Fruit fly (Drosophila melanogaster): ENCODE results near the gene dpp.

dpp gene

dm6 chr2L:2428209-2428488, at the start of gene dpp:
Gene dpp (plus strand): TSS chr2L:2428372.
- TF ChIP-seq CG8478 (optimal IDR thresholded peaks at IDR 0.05) (no peak), CTCF (optimal IDR thresholded peaks at IDR 0.05) (no peak)

- TF ChIP-seq CTCF (optimal IDR thresholded peaks at IDR 0.05): peak in 1 of 2 experiments; percentile 6
- TF ChIP-seq CG8478 (optimal IDR thresholded peaks at IDR 0.05): no peak
Measured at dm6 chr2L:2380805-2381204, 47.4 kb upstream of the dpp start, which contains the start of gene Eogt. Gene Eogt (plus strand): TSS chr2L:2381097.

DNA sequence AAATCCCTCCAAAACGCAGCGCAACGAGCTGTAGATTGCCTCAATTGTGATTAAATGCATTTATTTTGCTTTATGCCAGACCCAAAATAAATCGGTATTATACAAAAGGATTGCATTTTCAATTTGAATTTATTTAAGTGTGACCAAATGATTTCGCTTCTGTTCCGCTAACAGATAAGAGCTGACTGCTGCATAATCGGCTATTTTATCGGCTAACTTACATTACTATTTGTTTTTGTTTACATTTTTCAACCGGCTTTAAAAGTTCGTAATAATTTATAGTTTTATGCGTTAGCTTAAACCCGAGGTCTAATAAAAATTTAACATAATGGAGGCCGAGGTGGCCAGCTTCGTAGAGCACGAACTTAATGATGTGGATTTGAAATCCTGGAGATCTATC, 45.2 kb upstream of the dpp start, which contains the start of gene PIG-Wa:
Gene PIG-Wa (plus strand): TSS at position 232 of the 400 bp plus-strand sequence.
- TF ChIP-seq CG8478 (optimal IDR thresholded peaks at IDR 0.05): no peak
- TF ChIP-seq CTCF (optimal IDR thresholded peaks at IDR 0.05): no peak

DNA sequence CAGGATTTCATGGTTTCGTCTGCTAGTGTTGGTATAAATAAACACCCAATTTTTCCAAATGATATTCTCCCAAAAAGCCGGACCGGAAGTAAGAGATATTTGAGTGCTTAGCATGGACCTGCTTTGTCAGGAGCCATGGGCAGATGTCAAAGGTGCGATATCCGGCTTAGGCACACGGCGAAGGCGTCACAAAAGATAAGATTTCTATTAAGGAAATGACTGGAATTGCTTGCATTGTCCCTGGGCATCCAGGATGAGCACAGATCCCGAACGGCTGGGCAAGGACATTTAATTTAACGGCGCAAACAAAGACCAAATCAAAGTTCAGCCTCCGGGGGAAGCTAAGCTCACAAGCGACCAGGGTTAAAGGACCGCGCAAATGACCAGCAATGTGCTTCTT, 42.5 kb upstream of the dpp start, which contains the start of gene CG3557:
Gene CG3557 (minus strand): TSS at position 101 of the 400 bp plus-strand sequence.
- no peak for TF ChIP-seq CG8478 (optimal IDR thresholded peaks at IDR 0.05)
- no peak for TF ChIP-seq CTCF (optimal IDR thresholded peaks at IDR 0.05)

dm6 chr2L:2390589-2390988, 37.6 kb upstream of the dpp start, which contains the start of gene CG43750:
Gene CG43750 (minus strand): TSS chr2L:2390689.
- TF ChIP-seq CTCF (optimal IDR thresholded peaks at IDR 0.05) (no peak), CG8478 (optimal IDR thresholded peaks at IDR 0.05) (no peak)

DNA sequence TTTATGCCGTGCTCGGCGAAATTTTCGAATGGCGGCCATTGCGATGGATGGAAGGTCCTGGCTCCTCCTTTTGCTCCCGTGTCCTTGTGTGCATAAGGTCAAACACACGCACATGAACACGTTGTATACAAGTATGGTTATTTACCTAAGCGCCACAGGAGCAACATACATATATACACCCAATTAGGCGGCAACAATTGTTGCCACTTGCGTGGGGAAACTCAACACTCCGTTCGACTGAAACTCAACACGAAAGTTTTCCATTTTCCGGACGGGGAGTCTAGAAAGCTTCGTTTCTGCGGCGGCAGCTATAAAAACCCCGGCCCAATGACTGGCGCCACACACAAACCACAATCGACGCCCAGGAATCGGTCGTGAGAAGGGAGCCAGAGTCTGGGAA, 36.9 kb upstream of the dpp start, which contains the start of gene CG46448:
Gene CG46448 (plus strand): TSS at position 340 of the 400 bp plus-strand sequence.
- no peak for TF ChIP-seq CTCF (optimal IDR thresholded peaks at IDR 0.05)
- no peak for TF ChIP-seq CG8478 (optimal IDR thresholded peaks at IDR 0.05)

DNA sequence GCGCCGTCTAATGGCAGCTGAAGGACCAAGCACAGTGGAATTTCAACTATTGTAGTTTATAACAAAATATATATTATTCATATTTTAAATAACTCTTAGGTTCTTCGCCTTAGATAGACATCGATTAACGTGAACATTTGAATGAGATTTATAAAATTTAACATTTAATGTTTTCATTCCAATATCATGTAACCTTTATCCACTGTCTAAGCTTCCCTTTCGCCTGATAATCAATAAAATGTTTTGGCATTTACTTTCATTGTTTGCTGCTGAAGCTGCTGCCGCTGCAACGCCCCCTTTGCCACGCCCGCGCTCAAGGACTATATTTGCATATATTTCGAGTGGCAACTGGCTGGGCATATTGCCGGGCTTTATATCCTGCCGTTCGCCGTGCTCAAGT, 33.3 kb upstream of the dpp start:
- TF ChIP-seq CTCF (optimal IDR thresholded peaks at IDR 0.05) (no peak), CG8478 (optimal IDR thresholded peaks at IDR 0.05) (no peak)

dm6 chr2L:2397080-2397479, 31.1 kb upstream of the dpp start:
- TF ChIP-seq CTCF (optimal IDR thresholded peaks at IDR 0.05) (no peak), CG8478 (optimal IDR thresholded peaks at IDR 0.05) (no peak)

DNA sequence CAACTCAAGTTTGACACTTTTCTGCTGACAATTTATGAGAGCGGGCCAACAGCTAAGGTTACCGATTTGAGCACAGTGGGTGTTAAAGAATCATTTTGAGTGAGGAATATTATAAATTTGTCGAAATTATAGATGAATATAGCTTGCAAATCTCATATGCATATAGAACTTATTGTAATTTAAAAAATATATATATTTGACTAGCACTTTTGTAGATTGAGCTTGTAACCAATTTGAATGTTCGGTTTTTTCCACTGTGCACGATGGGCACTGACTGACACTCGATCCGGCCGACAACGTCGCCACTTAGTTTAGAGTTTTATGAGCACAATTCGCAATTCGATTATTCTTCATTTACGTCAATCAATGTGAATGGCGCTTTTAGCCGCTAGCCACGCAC, 29.7 kb upstream of the dpp start:
- TF ChIP-seq CTCF (optimal IDR thresholded peaks at IDR 0.05) (no peak), CG8478 (optimal IDR thresholded peaks at IDR 0.05) (no peak)

DNA sequence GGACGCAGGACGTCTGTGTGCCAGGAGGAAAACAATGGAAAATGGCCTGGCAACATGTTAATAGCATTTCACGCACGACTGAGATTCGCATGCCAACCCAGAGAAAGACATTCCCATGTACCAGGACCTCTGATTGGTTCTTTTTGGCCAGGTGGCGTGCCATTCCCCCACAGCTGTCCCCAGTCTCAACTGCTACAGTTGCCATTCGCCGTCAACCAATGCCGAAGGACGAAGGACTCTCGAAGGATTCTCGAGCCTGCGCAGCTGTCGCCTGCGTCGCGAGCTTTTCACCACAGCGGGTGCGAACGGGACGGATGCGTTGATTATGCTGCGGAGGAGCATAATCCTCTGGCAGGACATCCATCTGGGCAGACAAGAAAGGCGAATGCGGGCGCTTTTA, 28.3 kb upstream of the dpp start, which contains the start of gene VGlut:
Gene VGlut (plus strand): TSS at position 399 of the 400 bp plus-strand sequence.
- TF ChIP-seq CG8478 (optimal IDR thresholded peaks at IDR 0.05): no peak
- no peak for TF ChIP-seq CTCF (optimal IDR thresholded peaks at IDR 0.05)

- TF ChIP-seq CG8478 (optimal IDR thresholded peaks at IDR 0.05) (no peak), CTCF (optimal IDR thresholded peaks at IDR 0.05) (no peak)
Measured at dm6 chr2L:2402194-2402593, 26.0 kb upstream of the dpp start.

DNA sequence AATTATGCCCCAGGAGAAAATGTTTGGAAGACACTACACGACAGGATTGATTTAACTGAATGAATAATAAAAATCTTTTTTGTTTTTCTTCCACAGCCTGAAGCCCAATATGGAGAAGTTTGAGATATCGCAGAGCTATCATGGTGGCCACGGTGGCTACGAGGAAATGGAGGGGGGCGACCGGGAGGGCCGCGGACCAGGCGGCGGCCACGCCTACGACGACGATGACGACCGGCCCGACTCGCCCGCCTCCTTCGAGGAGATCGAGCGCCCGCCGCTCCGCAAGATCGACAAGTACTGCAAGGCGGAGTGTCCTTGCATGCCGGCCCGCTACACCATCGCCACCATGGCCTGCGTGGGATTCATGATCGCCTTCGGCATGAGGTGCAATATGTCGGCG, 23.5 kb upstream of the dpp start:
- no peak for TF ChIP-seq CTCF (optimal IDR thresholded peaks at IDR 0.05)
- TF ChIP-seq CG8478 (optimal IDR thresholded peaks at IDR 0.05): no peak

dm6 chr2L:2413093-2413492, 15.1 kb upstream of the dpp start:
- TF ChIP-seq CTCF (optimal IDR thresholded peaks at IDR 0.05): no peak
- no peak for TF ChIP-seq CG8478 (optimal IDR thresholded peaks at IDR 0.05)

dm6 chr2L:2415109-2415508, 13.1 kb upstream of the dpp start, which contains the start of gene CG18641:
Gene CG18641 (minus strand): TSS chr2L:2415322.
- no peak for TF ChIP-seq CTCF (optimal IDR thresholded peaks at IDR 0.05)
- no peak for TF ChIP-seq CG8478 (optimal IDR thresholded peaks at IDR 0.05)

DNA sequence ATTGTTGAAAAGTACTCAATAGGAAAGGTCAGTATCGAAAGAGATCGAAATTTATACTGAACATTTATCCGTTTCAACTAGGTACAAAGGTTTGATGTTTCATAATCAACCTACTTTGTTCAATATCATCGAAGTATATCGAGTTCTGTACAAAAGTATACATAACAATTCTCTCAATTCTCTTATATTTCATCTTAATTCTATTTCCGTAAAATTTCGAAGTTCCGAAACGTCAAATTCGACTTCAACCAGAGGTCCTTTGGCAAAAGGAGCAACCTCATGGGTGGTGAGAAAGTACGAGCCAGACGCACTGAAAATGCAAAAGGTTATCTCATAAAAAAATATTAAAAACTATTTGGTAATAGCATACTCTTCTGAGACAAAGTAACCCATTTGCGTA, 11.6 kb upstream of the dpp start, which contains the start of gene CG31948:
Gene CG31948 (minus strand): TSS at position 101 of the 400 bp plus-strand sequence.
- TF ChIP-seq CG8478 (optimal IDR thresholded peaks at IDR 0.05) (no peak), CTCF (optimal IDR thresholded peaks at IDR 0.05) (no peak)

DNA sequence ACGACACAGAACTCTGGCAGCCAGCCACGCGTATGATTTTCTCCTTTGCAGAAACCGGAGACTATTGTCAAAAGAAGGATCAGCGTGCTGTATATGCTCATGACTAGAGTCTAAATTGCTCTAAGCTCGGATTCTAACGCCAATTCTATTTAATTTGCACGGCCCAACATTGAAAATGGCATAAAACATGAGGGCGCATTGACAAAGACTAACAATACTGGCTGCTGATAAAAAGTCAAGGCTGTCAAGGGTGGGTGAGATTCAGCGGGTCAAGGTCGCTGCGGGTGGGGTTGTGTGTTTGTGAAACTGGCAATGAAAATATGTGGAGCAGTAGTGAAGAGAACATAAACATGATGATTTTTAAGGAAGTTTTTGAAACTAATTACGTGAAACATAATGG, 10.3 kb upstream of the dpp start, which contains the start of gene CG34448:
Gene CG34448 (minus strand): TSS at position 101 of the 400 bp plus-strand sequence.
- TF ChIP-seq CG8478 (optimal IDR thresholded peaks at IDR 0.05) (no peak), CTCF (optimal IDR thresholded peaks at IDR 0.05) (no peak)

DNA sequence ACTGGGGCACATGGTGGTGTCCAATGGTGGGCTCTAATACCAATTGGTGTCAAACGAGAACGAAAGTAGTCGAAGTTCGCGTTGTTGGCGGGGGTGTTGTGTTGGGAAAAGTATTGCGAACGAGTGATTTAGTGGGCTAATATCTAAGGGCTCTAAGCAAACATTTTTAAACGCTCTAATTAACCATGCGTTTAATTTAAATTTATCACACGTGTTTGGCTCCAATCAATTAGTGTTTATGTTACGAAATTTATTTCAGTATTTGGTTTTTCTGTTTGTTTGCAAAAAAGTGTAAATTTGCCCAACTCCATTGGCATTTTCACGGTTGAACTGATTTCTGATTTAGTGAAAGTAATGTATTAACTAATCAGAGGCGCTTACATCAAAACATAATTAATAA, 8.3 kb upstream of the dpp start, which contains the start of gene CG34447:
Gene CG34447 (minus strand): TSS at position 101 of the 400 bp plus-strand sequence.
- TF ChIP-seq CG8478 (optimal IDR thresholded peaks at IDR 0.05) (no peak), CTCF (optimal IDR thresholded peaks at IDR 0.05) (no peak)

Data from S2 (cell line).